Worm (Caenorhabditis elegans) whole organism, L4 larva: ENCODE measurements around the gene col-184.
"Not testable (repeated sequence)": the region's sequence is repeated elsewhere in the genome, so short reads cannot be mapped to it uniquely, and the experiment has no call there.

Experiments
- F10B5.3 ChIP-seq: sonication (generic microtip); optimal IDR thresholded peaks from 2 replicates; lab custom pipeline; 2016; ENCODE audit warnings: mild to moderate bottlenecking, missing genetic modification characterization, missing compliant biosample characterization
- F44E2.7 ChIP-seq: fragments of 200-800 bp; sonication (Bioruptor generic); IDR thresholded peaks from 2 replicates; pipeline ENCODE4 v2.1.2; 2022; ENCODE audit warnings: missing genetic modification characterization, missing compliant biosample characterization
- F49E8.2 ChIP-seq: sonication (generic microtip); optimal IDR thresholded peaks from 2 replicates; lab custom pipeline; 2016; ENCODE audit warnings: missing compliant biosample characterization, mild to moderate bottlenecking, missing genetic modification characterization, borderline replicate concordance
- R02D3.7 ChIP-seq: fragments of 150-350 bp; sonication (generic microtip); optimal IDR thresholded peaks from 3 replicates; lab custom pipeline; 2014; ENCODE audit warnings: missing biosample characterization, missing genetic modification characterization
- T26A8.4 ChIP-seq: fragments of 200-800 bp; sonication (Bioruptor generic); IDR thresholded peaks from 2 replicates; pipeline ENCODE4 v1.3.6; 2022; ENCODE audit warnings: missing genetic modification characterization, missing compliant biosample characterization
- Y105C5A.15 ChIP-seq: fragments of 200-800 bp; sonication (Bioruptor generic); IDR thresholded peaks from 2 replicates; pipeline ENCODE4 v1.3.6; 2022; ENCODE audit warnings: missing genetic modification characterization, missing compliant biosample characterization
- Y48G9A.11 ChIP-seq: fragments of 200-800 bp; sonication (Bioruptor generic); IDR thresholded peaks from 2 replicates; pipeline ENCODE4 v1.3.6; 2022; ENCODE audit warnings: missing genetic modification reagents, missing genetic modification characterization, missing compliant biosample characterization
- Y75B8A.6 ChIP-seq: fragments of 200-800 bp; sonication (Bioruptor generic); IDR thresholded peaks from 2 replicates; pipeline ENCODE4 v1.3.6; 2022; ENCODE audit warnings: missing genetic modification reagents, missing genetic modification characterization, missing compliant biosample characterization
- aha-1 ChIP-seq: fragments of 150-350 bp; peaks from one replicate; lab custom pipeline; 2014; ENCODE audit warnings: missing biosample characterization, missing genetic modification characterization
- ama-1 ChIP-seq: fragments of 150-350 bp; optimal IDR thresholded peaks from 2 replicates; lab custom pipeline; 2014; ENCODE audit warnings: inconsistent platforms, mixed read lengths
- attf-4 ChIP-seq: sonication (generic microtip); optimal IDR thresholded peaks from 3 replicates; lab custom pipeline; 2017; ENCODE audit warnings: missing biosample characterization, missing genetic modification characterization
- ceh-20 ChIP-seq: fragments of 200-800 bp; sonication (Bioruptor generic); IDR thresholded peaks from 2 replicates; pipeline ENCODE4 v1.3.6; 2022; ENCODE audit warnings: missing genetic modification reagents, missing genetic modification characterization, missing compliant biosample characterization
- ceh-82 ChIP-seq: sonication (generic microtip); optimal IDR thresholded peaks from 2 replicates; lab custom pipeline; 2017; ENCODE audit warnings: missing biosample characterization, missing genetic modification characterization
- cey-2 ChIP-seq: sonication (generic microtip); optimal IDR thresholded peaks from 3 replicates; lab custom pipeline; 2017; ENCODE audit warnings: missing genetic modification characterization, mild to moderate bottlenecking, missing compliant biosample characterization, antibody characterized with exemption, borderline replicate concordance; ENCODE audit not compliant: insufficient read depth
- daf-16 ChIP-seq, 3 experiments: sonication (generic microtip); optimal IDR thresholded peaks; 2 replicates each; lab custom pipeline; 2016 to 2017; ENCODE audit warnings: missing genetic modification characterization in 3 of 3, missing genetic modification reagents in 3 of 3, mild to moderate bottlenecking in 2 of 3, missing compliant biosample characterization in 2 of 3, missing biosample characterization in 1 of 3, moderate library complexity in 1 of 3
- dmd-6 ChIP-seq: fragments of 200-800 bp; sonication (Bioruptor generic); IDR thresholded peaks from 2 replicates; pipeline ENCODE4 v1.3.6; 2022; ENCODE audit warnings: missing genetic modification reagents, missing genetic modification characterization, missing compliant biosample characterization
- egl-27 ChIP-seq: sonication (generic microtip); optimal IDR thresholded peaks from 3 replicates; lab custom pipeline; 2017; ENCODE audit warnings: missing biosample characterization, missing genetic modification reagents, missing genetic modification characterization
- egl-43 ChIP-seq: fragments of 200-800 bp; sonication (Bioruptor generic); IDR thresholded peaks from 2 replicates; pipeline ENCODE4 v1.3.6; 2022; ENCODE audit warnings: missing genetic modification reagents, missing genetic modification characterization, missing compliant biosample characterization
- gei-8 ChIP-seq: fragments of 200-800 bp; sonication (Bioruptor generic); optimal IDR thresholded peaks from 2 replicates; lab custom pipeline; 2018; ENCODE audit warnings: mild to moderate bottlenecking, missing genetic modification characterization, missing compliant biosample characterization
- hmg-1.1 ChIP-seq: fragments of 200-800 bp; sonication (Bioruptor generic); IDR thresholded peaks from 2 replicates; pipeline ENCODE4 v1.3.6; 2022; ENCODE audit warnings: missing genetic modification reagents, missing genetic modification characterization, missing compliant biosample characterization
- madf-9 ChIP-seq: fragments of 200-800 bp; sonication (Bioruptor generic); conservative IDR thresholded peaks from 2 replicates; pipeline ENCODE4 v1.3.6; 2022; ENCODE audit warnings: missing genetic modification reagents, missing genetic modification characterization, missing compliant biosample characterization
- mdt-29 ChIP-seq: fragments of 200-800 bp; sonication (Bioruptor generic); IDR thresholded peaks from 2 replicates; pipeline ENCODE4 v1.3.6; 2022; ENCODE audit warnings: missing genetic modification reagents, missing genetic modification characterization, missing compliant biosample characterization
- nhr-11 ChIP-seq: fragments of 150-350 bp; optimal IDR thresholded peaks from 2 replicates; lab custom pipeline; 2014; ENCODE audit warnings: missing biosample characterization, missing genetic modification characterization
- nhr-25 ChIP-seq: sonication (generic microtip); optimal IDR thresholded peaks from 2 replicates; lab custom pipeline; 2017; ENCODE audit warnings: missing genetic modification characterization, mild to moderate bottlenecking, missing compliant biosample characterization, antibody characterized with exemption, moderate library complexity, borderline replicate concordance; ENCODE audit not compliant: insufficient read depth
- nhr-28 ChIP-seq: fragments of 150-350 bp; optimal IDR thresholded peaks from 2 replicates; lab custom pipeline; 2014; ENCODE audit warnings: missing biosample characterization, missing genetic modification characterization
- nhr-41 ChIP-seq: fragments of 200-800 bp; sonication (Bioruptor generic); IDR thresholded peaks from 2 replicates; pipeline ENCODE4 v1.3.6; 2022; ENCODE audit warnings: missing genetic modification reagents, missing genetic modification characterization, missing compliant biosample characterization
- nhr-42 ChIP-seq: fragments of 200-800 bp; sonication (Bioruptor generic); IDR thresholded peaks from 2 replicates; pipeline ENCODE4 v1.3.6; 2022; ENCODE audit warnings: missing genetic modification characterization, missing compliant biosample characterization
- php-3 ChIP-seq: fragments of 200-800 bp; sonication (Bioruptor generic); IDR thresholded peaks from 2 replicates; pipeline ENCODE4 v1.3.6; 2022; ENCODE audit warnings: missing genetic modification reagents, missing genetic modification characterization, missing compliant biosample characterization
- pqm-1 ChIP-seq: sonication (generic microtip); optimal IDR thresholded peaks from 2 replicates; lab custom pipeline; 2017; ENCODE audit warnings: missing biosample characterization, missing genetic modification characterization
- sdz-12 ChIP-seq: fragments of 200-800 bp; sonication (Bioruptor generic); optimal IDR thresholded peaks from 2 replicates; lab custom pipeline; 2018; ENCODE audit warnings: mild to moderate bottlenecking, missing genetic modification characterization, missing compliant biosample characterization
- spr-3 ChIP-seq: fragments of 200-800 bp; sonication (Bioruptor generic); optimal IDR thresholded peaks from 2 replicates; lab custom pipeline; 2018; ENCODE audit warnings: mild to moderate bottlenecking, missing genetic modification characterization, missing compliant biosample characterization
- zag-1 ChIP-seq: fragments of 150-350 bp; optimal IDR thresholded peaks from 2 replicates; lab custom pipeline; 2014; ENCODE audit warnings: missing biosample characterization, missing genetic modification characterization
- zfp-2 ChIP-seq: sonication (generic microtip); optimal IDR thresholded peaks from 2 replicates; lab custom pipeline; 2016; ENCODE audit warnings: mild to moderate bottlenecking, missing genetic modification characterization, missing compliant biosample characterization
- zfp-3 ChIP-seq: fragments of 200-800 bp; sonication (Bioruptor generic); conservative IDR thresholded peaks from 2 replicates; pipeline ENCODE4 v1.3.6; 2022; ENCODE audit warnings: missing genetic modification reagents, missing genetic modification characterization, missing compliant biosample characterization
- ztf-7 ChIP-seq: fragments of 150-350 bp; optimal IDR thresholded peaks from 2 replicates; lab custom pipeline; 2014; ENCODE audit warnings: missing biosample characterization, missing genetic modification characterization

col-184 gene

ce11 chrX:13419884-13420339 is 49.3 kb upstream of the col-184 start, which contains the start of gene C29F7.3 (continued):
- TF ChIP-seq sdz-12 (GFP tag; lab: Kevin White, UChicago) (no peak), ceh-82 (tag; lab: Kevin White, UChicago) (no peak), spr-3 (GFP tag; lab: Kevin White, UChicago) (no peak), aha-1 (tag; lab: Kevin White, UChicago) (no peak), zfp-2 (tag; lab: Kevin White, UChicago) (no peak), egl-43 (GFP tag; lab: Robert Waterston, UW) (no peak), T26A8.4 (GFP tag; lab: Robert Waterston, UW) (no peak), attf-4 (tag; lab: Kevin White, UChicago) (no peak), zag-1 (no peak), pqm-1 (no peak), ama-1 (no peak), hmg-1.1 (GFP tag; lab: Robert Waterston, UW) (peak; percentile 68), ztf-7 (tag; lab: Kevin White, UChicago) (no peak), F10B5.3 (tag; lab: Kevin White, UChicago) (no peak), Y75B8A.6 (GFP tag; lab: Robert Waterston, UW) (no peak)

DNA sequence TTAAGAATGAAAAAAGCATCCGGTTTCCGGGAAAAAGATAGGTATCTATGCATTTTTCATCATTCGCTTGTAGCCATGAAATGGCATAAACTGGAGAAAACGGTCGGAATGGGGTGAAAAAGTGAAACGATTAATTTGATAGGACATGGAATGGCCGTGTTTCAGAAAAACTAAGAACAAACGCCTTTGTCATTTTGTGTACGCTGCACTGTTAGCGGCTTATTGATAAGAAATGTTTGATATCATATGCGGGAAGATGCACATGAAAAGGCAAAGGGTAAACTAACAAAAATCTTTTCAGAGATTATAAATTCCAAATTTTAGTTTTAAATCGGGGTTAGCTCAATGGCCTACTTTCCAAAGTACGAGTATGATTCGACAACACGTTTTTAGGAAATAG is 48.2 kb upstream of the col-184 start:
- peak; percentile 63 for TF ChIP-seq nhr-28 (tag; lab: Kevin White, UChicago)
- no peak for TF ChIP-seq ama-1
- TF ChIP-seq zfp-3 (GFP tag; lab: Robert Waterston, UW), result no peak
- peak; percentile 67 for TF ChIP-seq pqm-1
- TF ChIP-seq daf-16 (GFP tag; optimal IDR thresholded peaks at IDR 0.05; lab: Kevin White, UChicago), result no peak
- peak; percentile 71 for TF ChIP-seq daf-16 (tag; optimal IDR thresholded peaks at IDR 0.05; lab: Kevin White, UChicago)
- TF ChIP-seq hmg-1.1 (GFP tag; lab: Robert Waterston, UW), result no peak
- TF ChIP-seq gei-8, result no peak
- no peak for TF ChIP-seq ceh-20
- TF ChIP-seq F49E8.2, result no peak
- peak; percentile 57 for TF ChIP-seq aha-1 (tag; lab: Kevin White, UChicago)
- no peak for TF ChIP-seq ztf-7 (tag; lab: Kevin White, UChicago)
- no peak for TF ChIP-seq Y48G9A.11
- no peak for TF ChIP-seq Y105C5A.15 (GFP tag; lab: Robert Waterston, UW)
- TF ChIP-seq F44E2.7, result no peak
- no peak for TF ChIP-seq F10B5.3 (tag; lab: Kevin White, UChicago)
- TF ChIP-seq nhr-25, result no peak
- TF ChIP-seq dmd-6 (GFP tag; lab: Robert Waterston, UW), result peak; percentile 72
- no peak for TF ChIP-seq php-3 (GFP tag; lab: Robert Waterston, UW)
- no peak for TF ChIP-seq mdt-29 (GFP tag; lab: Robert Waterston, UW)
- TF ChIP-seq nhr-42 (GFP tag; lab: Robert Waterston, UW), result no peak
- no peak for TF ChIP-seq cey-2
- no peak for TF ChIP-seq R02D3.7
- TF ChIP-seq nhr-41 (GFP tag; lab: Robert Waterston, UW), result no peak
- no peak for TF ChIP-seq spr-3 (GFP tag; lab: Kevin White, UChicago)
- TF ChIP-seq ceh-82 (tag; lab: Kevin White, UChicago), result no peak
- TF ChIP-seq, all 104 proteins: peak for 5

- TF ChIP-seq aha-1 (tag; lab: Kevin White, UChicago), result peak; percentile 27
- no peak for TF ChIP-seq nhr-11 (tag; lab: Kevin White, UChicago)
Observed at ce11 chrX:13423340-13423739, 45.9 kb upstream of the col-184 start, which contains the start of gene fkh-3. fkh-3 (minus strand) TSS chrX:13423440.

DNA sequence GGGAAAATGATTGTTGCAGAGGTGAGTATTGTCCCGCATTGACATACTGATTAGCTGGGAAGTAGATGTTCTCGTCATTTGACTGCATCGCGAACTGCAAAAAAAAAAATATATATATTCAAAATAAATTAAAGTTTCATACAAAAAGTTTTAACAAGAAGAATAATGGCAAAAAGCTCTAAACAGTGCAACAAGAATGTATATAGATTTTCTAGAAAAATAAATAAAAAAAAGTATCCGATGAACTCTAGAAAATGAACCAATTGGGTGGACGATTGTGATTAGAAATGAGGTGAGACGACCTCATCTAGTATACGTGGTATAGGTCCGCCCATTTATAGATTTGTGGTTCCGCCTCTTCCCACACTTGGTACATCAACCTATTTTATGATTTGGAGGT is 40.5 kb upstream of the col-184 start, which contains the start of gene fkh-4:
Gene fkh-4 (minus strand): TSS at position 101 of the 400 bp plus-strand sequence.
- not testable (repeated sequence) for TF ChIP-seq madf-9 (GFP tag; lab: Robert Waterston, UW); ztf-7 (tag; lab: Kevin White, UChicago); egl-27 (tag; lab: Kevin White, UChicago)
